Fruit fly (Drosophila melanogaster) whole organism, prepupa: ENCODE measurements around the gene emc.

ENCODE experiments used
- CG8119 ChIP-seq: fragments of 200-800 bp; sonication (Bioruptor generic); IDR thresholded peaks from 3 replicates; pipeline ENCODE4 v1.3.6; 2022; ENCODE audit warnings: missing biosample characterization, missing genetic modification characterization
- Sox102F ChIP-seq: fragments of 200-800 bp; sonication (Bioruptor generic); optimal IDR thresholded peaks from 2 replicates; lab custom pipeline; 2016; ENCODE audit warnings: missing biosample characterization, mild to moderate bottlenecking, missing genetic modification characterization
- Sox15 ChIP-seq: fragments of 200-800 bp; sonication (Bioruptor generic); optimal IDR thresholded peaks from 3 replicates; lab custom pipeline; 2016; ENCODE audit warnings: missing biosample characterization, missing genetic modification characterization
- dac ChIP-seq: fragments of 200-800 bp; sonication (Bioruptor generic); optimal IDR thresholded peaks from 2 replicates; lab custom pipeline; 2017; ENCODE audit warnings: missing biosample characterization, mild to moderate bottlenecking, missing genetic modification characterization
- lz ChIP-seq: fragments of 200-800 bp; sonication (Bioruptor generic); optimal IDR thresholded peaks from 3 replicates; lab custom pipeline; 2016; ENCODE audit warnings: missing biosample characterization, missing genetic modification characterization
- spab ChIP-seq: fragments of 200-800 bp; sonication (Bioruptor generic); optimal IDR thresholded peaks from 2 replicates; lab custom pipeline; 2017; ENCODE audit warnings: missing biosample characterization, mild to moderate bottlenecking, missing genetic modification characterization, missing genetic modification reagents

DNA sequence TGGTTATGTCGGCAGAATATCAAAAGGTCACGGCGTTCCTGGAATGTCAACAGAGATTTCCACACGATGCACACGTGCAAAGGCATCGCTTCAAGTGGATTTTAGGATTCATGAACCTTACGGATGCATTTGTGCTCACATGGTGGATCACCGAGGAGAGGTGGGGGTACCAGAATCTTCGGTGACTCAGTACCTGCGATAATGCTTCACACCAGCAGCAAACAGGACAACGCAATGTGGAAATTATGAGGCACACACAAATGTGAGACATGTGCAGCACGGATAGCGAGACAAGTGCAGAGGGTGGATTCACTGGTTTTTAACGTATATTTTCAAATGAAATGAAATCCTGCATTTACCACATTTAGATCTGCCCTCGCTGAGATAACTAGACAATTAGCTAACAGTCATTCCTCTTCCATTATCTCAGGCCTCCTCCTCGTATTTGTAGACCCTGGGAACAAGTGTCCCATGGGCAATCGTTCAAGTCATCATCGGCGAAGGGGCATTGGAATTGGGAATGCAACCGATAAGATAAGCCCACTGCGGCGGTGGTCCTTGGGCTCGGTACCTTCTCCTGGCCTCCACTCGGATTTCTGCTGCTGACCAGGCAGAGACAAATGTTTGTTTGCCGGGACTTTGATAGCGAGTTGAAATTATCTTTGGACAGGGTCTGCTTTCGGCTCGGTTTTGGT lies 22.6 kb upstream of the emc start:
- no peak for TF ChIP-seq dac (GFP tag; lab: Kevin White, UChicago)
- TF ChIP-seq CG8119 (GFP tag; lab: Robert Waterston, UW): no peak
- TF ChIP-seq spab (GFP tag; lab: Kevin White, UChicago): no peak
- no peak for TF ChIP-seq lz (GFP tag; lab: Kevin White, UChicago)
- no peak for TF ChIP-seq Sox15 (GFP tag; lab: Kevin White, UChicago)
- TF ChIP-seq Sox102F (GFP tag; lab: Kevin White, UChicago): no peak
